Worm (Caenorhabditis elegans) whole organism, L4/young adult: ENCODE results near the gene bath-1.
"Not testable (repeated sequence)": the region's sequence is repeated elsewhere in the genome, so short reads cannot be mapped to it uniquely, and the experiment has no call there.

Experiments
- W03F9.2 ChIP-seq: fragments of 150-350 bp; optimal IDR thresholded peaks from 2 replicates; lab custom pipeline; 2014; ENCODE audit warnings: missing biosample characterization, missing genetic modification characterization
- dao-5 ChIP-seq: sonication (generic microtip); optimal IDR thresholded peaks from 2 replicates; lab custom pipeline; 2016; ENCODE audit warnings: missing genotype, missing genetic modification characterization, moderate library complexity, missing compliant biosample characterization
- him-1 ChIP-seq: sonication (generic microtip); optimal IDR thresholded peaks from 2 replicates; lab custom pipeline; 2016; ENCODE audit warnings: missing genotype, missing genetic modification reagents, missing genetic modification characterization, missing compliant biosample characterization

bath-1 gene

ce11 chrII:2032282-2032681 is 3.7 kb upstream of the bath-1 start, which contains the start of gene btb-4:
Gene btb-4 (plus strand): TSS chrII:2032316.
- not testable (repeated sequence) for TF ChIP-seq him-1, W03F9.2, dao-5 (tag; lab: Kevin White, UChicago)

DNA sequence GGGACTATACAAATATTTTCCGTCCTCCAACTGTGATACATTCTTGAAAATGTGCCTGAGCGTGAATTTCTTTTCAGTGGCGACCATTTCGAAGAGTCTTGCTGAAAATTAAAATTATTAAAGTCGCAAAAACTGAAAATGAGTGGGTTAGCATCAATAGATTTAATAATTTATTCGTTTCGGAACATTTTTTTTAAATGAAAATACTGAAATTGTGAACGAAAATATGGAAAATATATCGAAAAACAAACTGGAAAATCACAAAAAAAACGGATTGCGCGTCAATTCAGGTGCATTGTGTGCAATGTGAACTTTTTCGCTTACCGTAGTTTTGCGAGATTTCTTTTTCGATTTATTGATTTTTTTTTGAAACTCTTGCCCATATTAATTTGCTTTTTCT is 3.2 kb upstream of the bath-1 start, which contains the start of gene bath-5:
bath-5 (minus strand) TSS at position 101 of the 400 bp plus-strand sequence.
- TF ChIP-seq dao-5 (tag; lab: Kevin White, UChicago) (no peak), him-1 (tag; lab: Kevin White, UChicago) (no peak)

ce11 chrII:2030367-2030766 is 1.8 kb upstream of the bath-1 start, which contains the start of gene bath-3:
Gene bath-3 (minus strand): TSS chrII:2030467.
- no peak for TF ChIP-seq W03F9.2 (tag; lab: Kevin White, UChicago)
- no peak for TF ChIP-seq him-1 (tag; lab: Kevin White, UChicago)
- no peak for TF ChIP-seq dao-5 (tag; lab: Kevin White, UChicago)

- no peak for TF ChIP-seq W03F9.2 (tag; lab: Kevin White, UChicago)
- TF ChIP-seq him-1 (tag; lab: Kevin White, UChicago) = no peak
- no peak for TF ChIP-seq dao-5 (tag; lab: Kevin White, UChicago)
These were observed 2.1 kb downstream of the bath-1 start, which contains the start of gene bath-21 for ce11 chrII:2026525-2026924. Gene bath-21 (minus strand): TSS chrII:2026625.

DNA sequence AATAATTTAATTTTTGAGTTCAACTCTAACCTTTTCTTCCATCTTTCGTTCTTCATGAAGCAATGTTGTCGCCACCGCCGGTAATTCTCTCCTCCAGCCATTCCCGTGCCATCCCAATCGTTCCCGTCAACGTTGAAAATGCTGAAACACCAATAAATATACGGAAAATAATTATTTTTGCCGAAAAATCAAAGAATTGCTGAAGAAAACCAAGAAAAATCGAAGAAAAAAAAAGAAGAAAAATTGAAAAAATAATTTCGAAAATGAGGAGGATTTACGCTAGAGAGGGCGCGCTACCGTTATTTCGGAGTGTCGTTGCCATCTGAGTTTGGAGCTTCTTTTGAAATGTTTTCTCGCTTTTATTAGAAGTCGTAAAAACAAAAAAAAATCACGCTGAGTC is 5.1 kb downstream of the bath-1 start, which contains the start of gene cya-2:
cya-2 (minus strand) TSS at position 101 of the 400 bp plus-strand sequence.
- TF ChIP-seq him-1, W03F9.2, dao-5 (tag; lab: Kevin White, UChicago): not testable (repeated sequence)

DNA sequence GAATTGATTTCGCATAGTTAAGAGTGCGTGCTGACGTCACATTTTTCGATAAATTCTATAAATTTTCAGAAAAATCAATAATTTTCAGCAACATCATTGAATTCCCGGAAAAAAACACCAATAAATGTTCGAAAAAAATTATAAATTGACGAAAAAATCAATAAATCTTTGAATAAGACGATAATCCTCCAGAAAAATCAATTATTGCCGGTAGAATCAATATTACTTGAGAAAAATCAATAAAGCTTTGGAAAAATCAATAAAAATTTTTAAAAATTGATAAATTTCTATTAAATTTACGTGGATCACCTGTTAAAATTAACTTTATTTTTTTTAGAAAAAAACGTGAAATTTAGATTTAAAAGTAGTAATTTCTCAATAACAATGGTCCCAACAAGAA is 14.8 kb downstream of the bath-1 start:
- no peak for TF ChIP-seq W03F9.2 (tag; lab: Kevin White, UChicago)
- TF ChIP-seq him-1 (tag; lab: Kevin White, UChicago) = no peak
- TF ChIP-seq dao-5 (tag; lab: Kevin White, UChicago) = no peak

- TF ChIP-seq him-1 (tag; lab: Kevin White, UChicago) (no peak), dao-5 (tag; lab: Kevin White, UChicago) (no peak), W03F9.2 (tag; lab: Kevin White, UChicago) (no peak)
These were observed 15.9 kb downstream of the bath-1 start, which contains the start of gene F59H6.15 for ce11 chrII:2012698-2013097. Gene F59H6.15 (plus strand): TSS chrII:2012998.

DNA sequence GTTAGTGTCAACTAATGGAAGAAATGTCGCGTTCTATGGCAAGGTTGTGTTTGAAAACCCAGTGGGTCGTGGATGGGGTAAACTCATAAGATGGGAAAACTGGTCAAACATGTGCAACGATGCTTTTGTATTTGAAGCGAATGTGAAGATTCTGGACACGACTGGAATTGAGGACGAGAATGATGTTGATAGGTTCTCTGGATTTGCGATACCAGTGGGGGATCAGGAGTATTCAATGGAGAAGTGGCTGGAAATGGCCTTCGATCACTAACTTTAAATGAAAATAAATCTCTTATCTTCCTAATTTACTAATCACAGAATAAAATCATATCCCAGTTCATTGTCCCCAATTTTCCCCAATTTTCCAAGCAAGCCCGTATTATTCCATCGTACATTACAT is 17.4 kb downstream of the bath-1 start:
- TF ChIP-seq dao-5 (tag; lab: Kevin White, UChicago) = no peak
- no peak for TF ChIP-seq him-1 (tag; lab: Kevin White, UChicago)
- TF ChIP-seq W03F9.2 (tag; lab: Kevin White, UChicago) = no peak

DNA sequence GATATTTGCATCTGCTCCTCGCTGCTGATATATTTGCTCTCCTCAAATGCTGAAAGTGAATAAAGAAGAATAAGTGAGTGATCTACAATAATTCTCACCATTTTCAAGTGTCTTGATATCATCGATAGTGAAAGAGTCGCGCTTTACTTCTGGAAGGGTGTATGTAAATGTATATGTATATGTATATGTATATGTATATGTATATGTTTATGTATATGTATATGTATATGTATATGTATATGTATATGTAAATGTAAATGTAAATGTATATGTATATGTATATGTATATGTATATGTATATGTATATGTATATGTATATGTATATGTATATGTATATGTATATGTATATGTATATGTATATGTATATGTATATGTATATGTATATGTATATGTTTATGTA is 27.9 kb downstream of the bath-1 start, which contains the start of gene ceh-84:
ceh-84 (minus strand) TSS at position 101 of the 400 bp plus-strand sequence.
- TF ChIP-seq him-1, W03F9.2, dao-5 (tag; lab: Kevin White, UChicago): not testable (repeated sequence)

- not testable (repeated sequence) for TF ChIP-seq dao-5, him-1, W03F9.2 (tag; lab: Kevin White, UChicago)
These were observed 30.1 kb downstream of the bath-1 start, which contains the start of gene math-19 for ce11 chrII:1998561-1998960. Gene math-19 (plus strand): TSS chrII:1998861.

ce11 chrII:1996237-1996636 is 32.4 kb downstream of the bath-1 start, which contains the start of gene math-20:
Gene math-20 (plus strand): TSS chrII:1996537.
- TF ChIP-seq dao-5 (tag; lab: Kevin White, UChicago) (no peak), him-1 (tag; lab: Kevin White, UChicago) (no peak), W03F9.2 (tag; lab: Kevin White, UChicago) (no peak)

DNA sequence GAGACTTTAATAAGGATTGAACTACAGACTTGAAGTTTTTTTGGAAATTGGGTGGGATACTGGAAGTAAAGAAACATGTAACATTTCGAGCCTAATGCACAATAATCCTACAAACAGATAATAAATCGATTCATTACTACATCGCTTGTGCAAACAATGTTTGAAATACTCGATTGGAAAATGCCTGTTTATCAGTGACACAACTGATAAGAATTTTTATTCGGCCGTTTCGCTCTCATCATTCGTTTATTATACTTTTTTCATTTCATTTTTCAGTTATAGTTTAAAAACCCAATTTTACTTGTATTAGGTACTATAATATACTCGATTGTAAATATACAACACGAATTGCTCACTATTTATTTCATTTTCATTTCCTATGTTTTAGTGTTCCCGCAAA is 32.9 kb downstream of the bath-1 start:
- TF ChIP-seq dao-5 (tag; lab: Kevin White, UChicago) (no peak), him-1 (tag; lab: Kevin White, UChicago) (no peak), W03F9.2 (tag; lab: Kevin White, UChicago) (no peak)

DNA sequence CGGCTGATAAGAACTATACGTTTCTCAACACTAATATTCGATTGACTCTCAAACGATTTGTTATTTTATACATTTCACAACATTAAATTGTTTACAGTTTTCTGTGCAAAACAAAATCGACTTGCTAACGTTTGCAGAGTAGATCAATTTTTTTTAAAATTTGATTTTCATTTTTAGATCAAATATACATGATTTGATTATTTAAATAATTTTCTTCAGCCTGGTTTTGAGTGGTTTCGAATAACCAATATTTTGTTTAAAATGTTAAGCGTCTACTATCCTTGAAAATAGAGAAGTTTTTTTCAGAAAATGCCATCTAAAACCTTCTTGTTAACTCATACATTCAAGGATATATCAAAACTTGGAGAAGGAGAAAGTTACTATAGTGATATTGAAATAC is 34.9 kb downstream of the bath-1 start, which contains the start of gene math-21:
math-21 (plus strand) TSS at position 301 of the 400 bp plus-strand sequence.
- TF ChIP-seq dao-5 (tag; lab: Kevin White, UChicago) (no peak), him-1 (tag; lab: Kevin White, UChicago) (no peak), W03F9.2 (tag; lab: Kevin White, UChicago) (no peak)

- TF ChIP-seq him-1 (tag; lab: Kevin White, UChicago) = no peak
These were observed 39.6 kb downstream of the bath-1 start, which contains the start of gene math-44 for ce11 chrII:1989010-1989409. Gene math-44 (plus strand): TSS chrII:1989310.
